Fruit fly (Drosophila melanogaster): ENCODE measurements around the gene Sirt7.

The Sirt7 gene

dm6 chr3R:29064682-29065100 lies 9.0 kb downstream of the Sirt7 start (continued):
- TF ChIP-seq HHEX (GFP tag; optimal IDR thresholded peaks at IDR 0.05) (no peak), pzg (GFP tag; optimal IDR thresholded peaks at IDR 0.05) (no peak), HLH4C (GFP tag; IDR thresholded peaks at IDR 0.05; ENCODE audit: partially characterized antibody) (no peak), cato (GFP tag; optimal IDR thresholded peaks at IDR 0.05; ENCODE audit: borderline replicate concordance) (no peak), Max (GFP tag; optimal IDR thresholded peaks at IDR 0.05) (no peak), eve (GFP tag; optimal IDR thresholded peaks at IDR 0.05) (no peak), mld (GFP tag; IDR thresholded peaks at IDR 0.05; ENCODE audit: partially characterized antibody) (no peak), CG17802 (tag; optimal IDR thresholded peaks at IDR 0.05) (no peak), CG31388 (GFP tag; optimal IDR thresholded peaks at IDR 0.05) (no peak), Dll (GFP tag; IDR thresholded peaks at IDR 0.05; ENCODE audit: partially characterized antibody) (no peak), CG13424 (tag; optimal IDR thresholded peaks at IDR 0.05) (peak; percentile 4), Elba2 (GFP tag; optimal IDR thresholded peaks at IDR 0.05) (no peak), CTCF (GFP tag; optimal IDR thresholded peaks at IDR 0.05) (no peak), klu (GFP tag; IDR thresholded peaks at IDR 0.05) (no peak), inv (GFP tag; IDR thresholded peaks at IDR 0.05; ENCODE audit: partially characterized antibody) (no peak), CG12071 (GFP tag; optimal IDR thresholded peaks at IDR 0.05) (no peak), D19B (GFP tag; optimal IDR thresholded peaks at IDR 0.05) (no peak), ash1 (GFP tag; optimal IDR thresholded peaks at IDR 0.05) (no peak), CG4404 (GFP tag; IDR thresholded peaks at IDR 0.05) (no peak), CG7556 (GFP tag; optimal IDR thresholded peaks at IDR 0.05) (no peak), Nf-YB (GFP tag; optimal IDR thresholded peaks at IDR 0.05) (no peak), CG42726 (GFP tag; IDR thresholded peaks at IDR 0.05; ENCODE audit: partially characterized antibody) (no peak), kay (GFP tag; optimal IDR thresholded peaks at IDR 0.05) (no peak), Atf-2 (GFP tag; optimal IDR thresholded peaks at IDR 0.05) (no peak), CHES-1-like (GFP tag; optimal IDR thresholded peaks at IDR 0.05) (no peak), zfh2 (GFP tag; optimal IDR thresholded peaks at IDR 0.05) (no peak), Chrac-16 (GFP tag; optimal IDR thresholded peaks at IDR 0.05) (no peak), CG14965 (GFP tag; optimal IDR thresholded peaks at IDR 0.05; ENCODE audit: borderline replicate concordance) (no peak), CG31365 (tag; optimal IDR thresholded peaks at IDR 0.05) (no peak), CG15479 (GFP tag; optimal IDR thresholded peaks at IDR 0.05) (peak; percentile 12), CG10959 (GFP tag; IDR thresholded peaks at IDR 0.05) (no peak), Ada2b (GFP tag; IDR thresholded peaks at IDR 0.05) (no peak), E2f1 (GFP tag; IDR thresholded peaks at IDR 0.05) (no peak), Drgx (GFP tag; IDR thresholded peaks at IDR 0.05) (no peak), CG9215 (GFP tag; IDR thresholded peaks at IDR 0.05) (no peak), br (optimal IDR thresholded peaks at IDR 0.05) (no peak), da (GFP tag; optimal IDR thresholded peaks at IDR 0.05) (no peak), gcm2 (GFP tag; optimal IDR thresholded peaks at IDR 0.05) (no peak), tll (GFP tag; optimal IDR thresholded peaks at IDR 0.05) (no peak), lola (GFP tag; optimal IDR thresholded peaks at IDR 0.05) (no peak), CG2202 (tag; optimal IDR thresholded peaks at IDR 0.05) (no peak), D (optimal IDR thresholded peaks at IDR 0.05) (no peak), D (GFP tag; optimal IDR thresholded peaks at IDR 0.05) (no peak), pfk (GFP tag; optimal IDR thresholded peaks at IDR 0.05) (no peak), CG13296 (GFP tag; optimal IDR thresholded peaks at IDR 0.05) (no peak), BtbVII (GFP tag; optimal IDR thresholded peaks at IDR 0.05) (no peak), Optix (GFP tag; IDR thresholded peaks at IDR 0.05) (no peak), dimm (GFP tag; IDR thresholded peaks at IDR 0.05) (no peak), gt (GFP tag; IDR thresholded peaks at IDR 0.05) (no peak), CG12769 (tag; optimal IDR thresholded peaks at IDR 0.05) (peak; percentile 72), ro (GFP tag; IDR thresholded peaks at IDR 0.05) (no peak), Scr (GFP tag; IDR thresholded peaks at IDR 0.05; ENCODE audit: partially characterized antibody) (no peak)

Data from whole organism, embryonic.